Fruit fly (Drosophila melanogaster) whole organism, wandering third instar larva: ENCODE results near the gene CG43732.

Experiments
- Abd-B ChIP-seq: fragments of >200 bp; optimal IDR thresholded peaks from 2 replicates; lab custom pipeline; 2017; ENCODE audit warnings: missing biosample characterization, missing genetic modification characterization
- CG32264 ChIP-seq: fragments of 200-800 bp; sonication (Bioruptor generic); optimal IDR thresholded peaks from 2 replicates; lab custom pipeline; 2016; ENCODE audit warnings: missing biosample characterization, missing genetic modification characterization
- CG9705 ChIP-seq: fragments of 200-800 bp; sonication (Bioruptor generic); optimal IDR thresholded peaks from 2 replicates; lab custom pipeline; 2018; ENCODE audit warnings: missing biosample characterization, mild to moderate bottlenecking, missing genetic modification characterization
- CrebA ChIP-seq: fragments of 200-800 bp; sonication (Bioruptor generic); optimal IDR thresholded peaks from 2 replicates; lab custom pipeline; 2016; ENCODE audit warnings: missing biosample characterization, mild to moderate bottlenecking, missing genetic modification characterization, borderline replicate concordance
- Dif ChIP-seq: fragments of 200-275, 200-300 bp; sonication (Bioruptor generic); optimal IDR thresholded peaks from 2 replicates; lab custom pipeline; 2018; ENCODE audit warnings: missing biosample characterization, missing genetic modification characterization; ENCODE audit not compliant: partially characterized antibody
- HLH106 ChIP-seq: fragments of 200-800 bp; optimal IDR thresholded peaks from 3 replicates; lab custom pipeline; 2019; ENCODE audit warnings: missing biosample characterization, mild to moderate bottlenecking, missing genetic modification characterization, moderate library complexity
- Hnf4 ChIP-seq: fragments of 200-800 bp; sonication (Bioruptor generic); optimal IDR thresholded peaks from 2 replicates; lab custom pipeline; 2016; ENCODE audit warnings: missing biosample characterization, mild to moderate bottlenecking, missing genetic modification characterization
- Hr78 ChIP-seq: fragments of >200 bp; optimal IDR thresholded peaks from 2 replicates; lab custom pipeline; 2017; ENCODE audit warnings: missing biosample characterization, missing genetic modification characterization
- Hr83 ChIP-seq: fragments of 200-300 bp; sonication (Bioruptor generic); optimal IDR thresholded peaks from 2 replicates; lab custom pipeline; 2016; ENCODE audit warnings: missing biosample characterization, mild to moderate bottlenecking, missing genetic modification characterization, moderate library complexity; ENCODE audit not compliant: poor library complexity, severe bottlenecking
- Jra ChIP-seq: sonication (Bioruptor generic); optimal IDR thresholded peaks from 2 replicates; lab custom pipeline; 2016; ENCODE audit warnings: missing biosample characterization, missing genetic modification characterization
- Mio ChIP-seq: sonication (Bioruptor generic); optimal IDR thresholded peaks from 2 replicates; lab custom pipeline; 2016; ENCODE audit warnings: missing biosample characterization, missing genetic modification characterization
- Myc ChIP-seq: fragments of >200 bp; optimal IDR thresholded peaks from 2 replicates; lab custom pipeline; 2017
- N ChIP-seq: fragments of >200 bp; optimal IDR thresholded peaks from 2 replicates; lab custom pipeline; 2018; ENCODE audit warnings: missing biosample characterization, missing external identifiers, missing genetic modification characterization
- OdsH ChIP-seq: fragments of 200-800 bp; sonication (Bioruptor generic); optimal IDR thresholded peaks from 2 replicates; lab custom pipeline; 2016; ENCODE audit warnings: missing biosample characterization, mild to moderate bottlenecking, missing genetic modification characterization
- Rel ChIP-seq, 2 experiments: fragments of 200-800 bp; sonication (Bioruptor generic) in 1 of 2; optimal IDR thresholded peaks; 2 replicates in 1 of 2; 3 replicates in 1 of 2; lab custom pipeline; 2016 to 2019; ENCODE audit warnings: mild to moderate bottlenecking in 2 of 2, missing biosample characterization in 2 of 2, missing genetic modification characterization in 2 of 2, moderate library complexity in 1 of 2
- Sp1 ChIP-seq: fragments of 200-800 bp; sonication (Bioruptor generic); optimal IDR thresholded peaks from 3 replicates; lab custom pipeline; 2019; ENCODE audit warnings: missing biosample characterization, mild to moderate bottlenecking, missing genetic modification characterization, moderate library complexity
- Vsx2 ChIP-seq: fragments of 200-300, 225-300 bp; sonication (Bioruptor generic); optimal IDR thresholded peaks from 2 replicates; lab custom pipeline; 2018; ENCODE audit warnings: missing biosample characterization, missing genetic modification characterization; ENCODE audit not compliant: partially characterized antibody
- br ChIP-seq: fragments of 200-800 bp; sonication (Bioruptor generic); optimal IDR thresholded peaks from 2 replicates; lab custom pipeline; 2016; ENCODE audit warnings: missing biosample characterization, missing genetic modification characterization
- brk ChIP-seq: fragments of 200-800 bp; sonication (Bioruptor generic); optimal IDR thresholded peaks from 2 replicates; lab custom pipeline; 2016; ENCODE audit warnings: missing biosample characterization, mild to moderate bottlenecking, missing genetic modification characterization
- dl ChIP-seq, 2 experiments: fragments of 175-275, 200-275 bp in 1 of 2; fragments of 200-275 bp in 1 of 2; sonication (Bioruptor generic); optimal IDR thresholded peaks; lab custom pipeline; 2018; ENCODE audit warnings: mild to moderate bottlenecking in 2 of 2, missing biosample characterization in 2 of 2, missing genetic modification characterization in 2 of 2, moderate library complexity in 2 of 2; ENCODE audit not compliant: partially characterized antibody in 2 of 2, insufficient read depth in 1 of 2
- dmrt93B ChIP-seq: fragments of 200-800 bp; sonication (Bioruptor generic); optimal IDR thresholded peaks from 2 replicates; lab custom pipeline; 2018; ENCODE audit warnings: missing biosample characterization, mild to moderate bottlenecking, missing genetic modification characterization
- dsf ChIP-seq: sonication (Bioruptor generic); optimal IDR thresholded peaks from 2 replicates; lab custom pipeline; 2016; ENCODE audit warnings: missing biosample characterization, missing genetic modification characterization, borderline replicate concordance
- ey ChIP-seq: fragments of 200-800 bp; sonication (Bioruptor generic); optimal IDR thresholded peaks from 2 replicates; lab custom pipeline; 2016; ENCODE audit warnings: missing biosample characterization, missing genetic modification characterization
- foxo ChIP-seq, 2 experiments: fragments of 200-800 bp; sonication (Bioruptor generic); optimal IDR thresholded peaks; 2 replicates in 1 of 2; 3 replicates in 1 of 2; lab custom pipeline; 2016 to 2017; ENCODE audit warnings: missing biosample characterization in 2 of 2, missing genetic modification characterization in 2 of 2
- fru ChIP-seq: fragments of 200-800 bp; sonication (Bioruptor generic); optimal IDR thresholded peaks from 3 replicates; lab custom pipeline; 2016; ENCODE audit warnings: missing biosample characterization, mild to moderate bottlenecking, missing genetic modification characterization
- h ChIP-seq: fragments of 200-800 bp; sonication (Bioruptor generic); optimal IDR thresholded peaks from 3 replicates; lab custom pipeline; 2016; ENCODE audit warnings: missing biosample characterization, mild to moderate bottlenecking, missing genetic modification characterization
- lola ChIP-seq: fragments of >200 bp; optimal IDR thresholded peaks from 2 replicates; lab custom pipeline; 2017; ENCODE audit warnings: missing biosample characterization, missing genetic modification characterization
- psq ChIP-seq: fragments of 200-800 bp; sonication (Bioruptor generic); optimal IDR thresholded peaks from 3 replicates; lab custom pipeline; 2017; ENCODE audit warnings: missing biosample characterization, mild to moderate bottlenecking, missing genetic modification characterization, moderate library complexity
- rgr ChIP-seq: fragments of 200-800 bp; sonication (Bioruptor generic); optimal IDR thresholded peaks from 3 replicates; lab custom pipeline; 2016; ENCODE audit warnings: missing biosample characterization, mild to moderate bottlenecking, missing genetic modification characterization
- sage ChIP-seq: fragments of 200-800 bp; sonication (Bioruptor generic); optimal IDR thresholded peaks from 2 replicates; lab custom pipeline; 2016; ENCODE audit warnings: missing biosample characterization, mild to moderate bottlenecking, missing genetic modification characterization
- tai ChIP-seq: sonication (Bioruptor generic); optimal IDR thresholded peaks from 2 replicates; lab custom pipeline; 2016; ENCODE audit warnings: missing biosample characterization, missing genetic modification characterization
- usp ChIP-seq: fragments of >200 bp; optimal IDR thresholded peaks from 2 replicates; lab custom pipeline; 2017; ENCODE audit warnings: missing biosample characterization, missing genetic modification characterization
- woc ChIP-seq: sonication (Bioruptor generic); optimal IDR thresholded peaks from 2 replicates; lab custom pipeline; 2016; ENCODE audit warnings: missing biosample characterization, mild to moderate bottlenecking, missing genetic modification characterization

Gene CG43732

DNA sequence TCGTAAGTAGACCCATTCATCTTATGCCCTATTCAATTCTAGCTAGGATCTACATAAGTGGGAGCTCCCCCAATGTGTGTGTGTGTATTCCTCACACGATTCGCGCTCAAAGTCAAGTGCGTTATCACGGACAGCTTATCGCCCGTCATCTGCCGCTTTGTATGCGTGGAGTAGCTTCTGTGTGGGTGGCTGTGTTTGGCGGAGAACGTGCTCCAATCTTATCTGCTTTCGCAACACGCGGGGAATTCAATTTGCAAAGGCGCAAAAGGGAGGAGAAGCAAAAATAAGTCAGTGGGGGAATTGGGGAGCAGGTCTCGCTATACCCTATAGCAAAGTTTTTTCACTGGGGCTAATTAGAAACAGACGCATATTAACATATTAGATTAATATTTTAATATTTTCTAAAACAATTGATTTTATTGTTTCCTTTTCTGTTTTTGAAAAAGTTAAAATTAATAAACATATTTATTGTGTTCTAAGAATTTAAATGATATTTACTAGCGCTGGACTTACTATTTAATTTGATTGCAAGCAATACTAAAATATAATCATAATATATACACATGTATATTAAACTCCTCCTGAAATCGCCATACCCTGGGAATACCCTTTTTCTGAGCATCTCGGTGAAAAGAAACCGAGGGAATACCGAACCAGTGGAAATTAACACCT, 35.3 kb downstream of the CG43732 start:
- TF ChIP-seq lola (GFP tag; lab: Kevin White, UChicago) (no peak), woc (GFP tag; lab: Kevin White, UChicago) (peak; percentile 34), h (GFP tag; lab: Kevin White, UChicago) (peak; percentile 77), dmrt93B (peak; percentile 89), dsf (GFP tag; lab: Kevin White, UChicago) (peak; percentile 3), rgr (peak; percentile 92), foxo (GFP tag; optimal IDR thresholded peaks at IDR 0.05; lab: Kevin White, UChicago) (peak in 1 of 2 experiments; percentile 94), psq (GFP tag; lab: Kevin White, UChicago) (peak; percentile 92), ey (GFP tag; lab: Kevin White, UChicago) (peak; percentile 83), Hr78 (GFP tag; lab: Kevin White, UChicago) (no peak), tai (GFP tag; lab: Kevin White, UChicago) (no peak), HLH106 (tag; lab: Kevin White, UChicago) (peak; percentile 83), sage (GFP tag; lab: Kevin White, UChicago) (peak; percentile 28), OdsH (GFP tag; lab: Kevin White, UChicago) (peak; percentile 95), fru (GFP tag; lab: Kevin White, UChicago) (peak; percentile 77), br (GFP tag; lab: Kevin White, UChicago) (peak; percentile 59), Hnf4 (GFP tag; lab: Kevin White, UChicago) (peak; percentile 35), CG32264 (GFP tag; lab: Kevin White, UChicago) (no peak), N (GFP tag; lab: Kevin White, UChicago) (no peak), CrebA (GFP tag; lab: Kevin White, UChicago) (no peak), Sp1 (GFP tag; lab: Kevin White, UChicago) (peak; percentile 86), CG9705 (GFP tag; lab: Kevin White, UChicago) (peak; percentile 40), Rel (GFP tag; optimal IDR thresholded peaks at IDR 0.05; lab: Kevin White, UChicago) (no peak), Rel (tag; optimal IDR thresholded peaks at IDR 0.05; lab: Kevin White, UChicago) (peak; percentile 96), brk (GFP tag; lab: Kevin White, UChicago) (peak; percentile 66), Jra (GFP tag; lab: Kevin White, UChicago) (peak; percentile 2)

DNA sequence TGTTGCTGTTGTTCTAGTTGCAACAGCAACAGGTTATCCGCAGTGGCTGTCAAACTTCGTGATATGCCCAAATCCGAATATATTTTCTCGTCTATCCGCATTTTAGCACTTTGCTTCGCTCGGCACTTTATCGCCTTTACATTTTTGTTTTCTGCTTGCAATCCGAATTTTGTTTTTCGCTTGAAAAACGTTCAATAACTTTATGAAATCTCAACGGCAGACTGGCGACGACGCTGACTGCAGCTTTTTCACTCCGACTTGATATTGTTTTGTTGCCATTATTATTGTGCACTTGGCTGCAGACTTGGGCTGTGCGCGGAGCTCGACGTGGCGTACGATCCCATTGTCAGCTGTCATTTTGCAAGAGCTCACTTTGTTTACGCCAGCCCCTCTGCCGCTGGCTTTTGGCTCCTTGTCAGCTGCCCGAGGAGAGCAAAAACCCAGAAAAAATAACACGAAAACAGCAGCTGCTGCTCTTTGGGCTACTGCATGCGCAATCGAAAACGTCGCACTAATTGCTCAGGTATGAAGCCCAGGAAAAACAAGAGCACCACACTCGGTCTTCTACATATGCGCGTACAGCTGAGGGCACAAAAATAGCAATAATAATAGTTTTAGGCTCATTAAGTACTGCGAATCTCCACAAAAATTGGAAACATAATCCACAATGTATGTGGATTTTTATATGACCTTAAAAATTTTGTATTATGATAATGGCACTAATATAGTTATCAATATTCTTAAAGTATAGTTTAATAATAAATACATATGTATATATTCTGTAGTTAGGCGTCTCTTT, 36.3 kb downstream of the CG43732 start:
- TF ChIP-seq foxo (GFP tag; optimal IDR thresholded peaks at IDR 0.05; lab: Kevin White, UChicago) (peak in 1 of 2 experiments; percentile 32), usp (GFP tag; lab: Kevin White, UChicago) (no peak), dl (GFP tag; optimal IDR thresholded peaks at IDR 0.05; lab: Kevin White, UChicago; ENCODE audit: insufficient read depth in 1 of 2, partially characterized antibody in 2 of 2) (peak in 1 of 2 experiments; percentile 23), Hnf4 (GFP tag; lab: Kevin White, UChicago) (no peak), h (GFP tag; lab: Kevin White, UChicago) (no peak), Rel (GFP tag; optimal IDR thresholded peaks at IDR 0.05; lab: Kevin White, UChicago) (no peak), Rel (tag; optimal IDR thresholded peaks at IDR 0.05; lab: Kevin White, UChicago) (peak; percentile 45), dmrt93B (no peak)

DNA sequence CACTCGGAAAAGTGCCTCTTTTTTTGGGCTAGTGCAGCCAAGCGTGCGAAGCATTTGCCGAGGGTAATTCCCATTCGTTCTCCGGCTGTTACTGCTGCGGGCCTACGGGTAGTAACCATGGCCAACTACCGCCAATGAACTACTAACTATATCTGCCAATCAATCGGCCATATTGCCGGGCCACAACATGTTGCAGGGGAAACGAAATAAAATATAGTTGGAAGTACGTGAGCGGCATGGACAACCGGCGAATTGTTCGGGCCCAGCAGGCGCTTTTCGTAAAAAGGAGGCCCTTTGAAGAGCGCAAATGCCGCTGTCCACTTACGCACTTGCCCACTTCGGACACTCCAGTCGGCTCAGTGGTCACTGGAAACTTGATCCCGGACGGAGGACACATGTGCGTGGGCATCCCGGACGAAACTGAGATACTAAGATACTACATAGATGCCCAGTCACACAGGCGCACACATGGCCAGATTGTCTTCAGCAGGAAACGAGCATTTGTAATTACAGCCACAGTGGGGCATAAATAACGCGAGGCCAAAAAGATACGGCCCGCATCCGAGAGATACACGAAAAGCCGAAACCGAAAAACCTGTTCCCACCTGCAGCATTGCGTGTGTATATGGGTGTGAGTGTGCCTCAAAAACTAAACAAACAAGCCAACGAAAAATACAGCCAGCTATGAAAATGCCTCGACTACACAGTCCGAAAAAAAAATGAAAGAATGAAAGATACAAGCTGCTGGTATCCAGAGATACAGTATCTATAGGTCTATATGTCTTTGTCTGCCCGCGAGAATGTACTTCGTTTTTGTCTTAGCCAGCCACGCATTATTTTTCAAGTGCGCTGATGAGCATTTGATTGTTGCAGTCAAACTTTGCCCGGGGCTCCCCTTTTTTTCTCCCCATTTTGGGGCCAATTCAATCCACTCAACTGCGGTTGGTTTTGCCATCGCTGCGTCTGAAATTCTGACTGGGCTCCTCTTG, 37.7 kb downstream of the CG43732 start:
- TF ChIP-seq br (GFP tag; lab: Kevin White, UChicago) = no peak
- no peak for TF ChIP-seq sage (GFP tag; lab: Kevin White, UChicago)
- no peak for TF ChIP-seq Rel (GFP tag; optimal IDR thresholded peaks at IDR 0.05; lab: Kevin White, UChicago)
- peak; percentile 90 for TF ChIP-seq Rel (tag; optimal IDR thresholded peaks at IDR 0.05; lab: Kevin White, UChicago)
- no peak for TF ChIP-seq tai (GFP tag; lab: Kevin White, UChicago)
- TF ChIP-seq CG32264 (GFP tag; lab: Kevin White, UChicago) = no peak
- peak in 1 of 2 experiments; percentile 15 for TF ChIP-seq foxo (GFP tag; optimal IDR thresholded peaks at IDR 0.05; lab: Kevin White, UChicago)
- no peak for TF ChIP-seq Mio (GFP tag; lab: Kevin White, UChicago)
- peak; percentile 1 for TF ChIP-seq woc (GFP tag; lab: Kevin White, UChicago)
- no peak for TF ChIP-seq Abd-B (GFP tag; lab: Kevin White, UChicago)
- no peak for TF ChIP-seq Hr83
- TF ChIP-seq Vsx2 (GFP tag; lab: Kevin White, UChicago) = no peak
- TF ChIP-seq psq (GFP tag; lab: Kevin White, UChicago) = peak; percentile 19
- TF ChIP-seq lola (GFP tag; lab: Kevin White, UChicago) = no peak
- peak; percentile 34 for TF ChIP-seq fru (GFP tag; lab: Kevin White, UChicago)
- no peak for TF ChIP-seq Sp1 (GFP tag; lab: Kevin White, UChicago)
- peak; percentile 45 for TF ChIP-seq h (GFP tag; lab: Kevin White, UChicago)
- no peak for TF ChIP-seq HLH106 (tag; lab: Kevin White, UChicago)
- no peak for TF ChIP-seq CrebA (GFP tag; lab: Kevin White, UChicago)
- peak; percentile 3 for TF ChIP-seq rgr
- TF ChIP-seq Jra (GFP tag; lab: Kevin White, UChicago) = no peak
- TF ChIP-seq Hnf4 (GFP tag; lab: Kevin White, UChicago) = peak; percentile 4
- TF ChIP-seq Dif (GFP tag; lab: Kevin White, UChicago) = peak; percentile 19
- TF ChIP-seq N (GFP tag; lab: Kevin White, UChicago) = no peak
- peak; percentile 8 for TF ChIP-seq ey (GFP tag; lab: Kevin White, UChicago)
- no peak for TF ChIP-seq dl (GFP tag; optimal IDR thresholded peaks at IDR 0.05; lab: Kevin White, UChicago; ENCODE audit: insufficient read depth in 1 of 2, partially characterized antibody in 2 of 2)
- TF ChIP-seq OdsH (GFP tag; lab: Kevin White, UChicago) = peak; percentile 10
- TF ChIP-seq Myc = no peak
- TF ChIP-seq, all 38 proteins: peak for 11
